Worm (Caenorhabditis elegans) whole organism, early embryonic: ENCODE measurements around the gene Y39B6A.41.
"Not testable (repeated sequence)": the region's sequence is repeated elsewhere in the genome, so short reads cannot be mapped to it uniquely, and the experiment has no call there.

Experiments used
- B0310.2 ChIP-seq: sonication (generic microtip); optimal IDR thresholded peaks from 2 replicates; lab custom pipeline; 2016; ENCODE audit warnings: mild to moderate bottlenecking, missing genetic modification characterization, missing compliant biosample characterization
- F13C5.2 ChIP-seq: sonication (generic microtip); optimal IDR thresholded peaks from 2 replicates; lab custom pipeline; 2017; ENCODE audit warnings: mild to moderate bottlenecking, missing genetic modification characterization, inconsistent platforms, missing compliant biosample characterization
- aly-1 ChIP-seq: sonication (generic microtip); optimal IDR thresholded peaks from 2 replicates; lab custom pipeline; 2016; ENCODE audit warnings: missing genetic modification characterization, missing compliant biosample characterization
- ama-1 ChIP-seq: fragments of 150-350 bp; optimal IDR thresholded peaks from 2 replicates; lab custom pipeline; 2014
- ceh-13 ChIP-seq: fragments of 200-800 bp; sonication (Bioruptor generic); optimal IDR thresholded peaks from 2 replicates; lab custom pipeline; 2018; ENCODE audit warnings: mild to moderate bottlenecking, missing genetic modification characterization, missing compliant biosample characterization
- ceh-36 ChIP-seq: sonication (generic microtip); optimal IDR thresholded peaks from 2 replicates; lab custom pipeline; 2016; ENCODE audit warnings: missing genetic modification characterization, inconsistent platforms, missing compliant biosample characterization
- ets-7 ChIP-seq: sonication (generic microtip); optimal IDR thresholded peaks from 2 replicates; lab custom pipeline; 2016; ENCODE audit warnings: missing genotype, missing genetic modification characterization, missing compliant biosample characterization
- flt-1 ChIP-seq: fragments of 200-800 bp; sonication (Bioruptor generic); IDR thresholded peaks from 2 replicates; pipeline ENCODE4 v1.3.6; 2022; ENCODE audit warnings: missing genetic modification characterization, missing compliant biosample characterization
- hmbx-1 ChIP-seq: sonication (generic microtip); optimal IDR thresholded peaks from 2 replicates; lab custom pipeline; 2016; ENCODE audit warnings: mild to moderate bottlenecking, missing genetic modification characterization, missing compliant biosample characterization
- hmg-4 ChIP-seq: fragments of 200-800 bp; sonication (Bioruptor generic); optimal IDR thresholded peaks from 2 replicates; lab custom pipeline; 2018; ENCODE audit warnings: mild to moderate bottlenecking, missing genetic modification characterization, missing compliant biosample characterization
- hnd-1 ChIP-seq: sonication (generic microtip); optimal IDR thresholded peaks from 2 replicates; lab custom pipeline; 2016; ENCODE audit warnings: missing genetic modification characterization, missing compliant biosample characterization
- pes-1 ChIP-seq: fragments of 200-800 bp; sonication (Bioruptor generic); IDR thresholded peaks from 2 replicates; pipeline ENCODE4 v1.3.6; 2022; ENCODE audit warnings: missing genetic modification reagents, missing genetic modification characterization, missing compliant biosample characterization
- scrt-1 ChIP-seq: fragments of 200-800 bp; sonication (Bioruptor generic); IDR thresholded peaks from 2 replicates; pipeline ENCODE4 v1.3.6; 2022; ENCODE audit warnings: missing genetic modification characterization, missing compliant biosample characterization
- sea-1 ChIP-seq: fragments of 200-800 bp; sonication (Bioruptor generic); conservative IDR thresholded peaks from 2 replicates; pipeline ENCODE4 v1.3.6; 2022; ENCODE audit warnings: missing genetic modification characterization, missing compliant biosample characterization
- tbx-11 ChIP-seq: fragments of 200-800 bp; sonication (Bioruptor generic); IDR thresholded peaks from 2 replicates; pipeline ENCODE4 v1.3.6; 2022; ENCODE audit warnings: missing genetic modification characterization, missing compliant biosample characterization
- tbx-37 ChIP-seq: fragments of 200-800 bp; sonication (Bioruptor generic); conservative IDR thresholded peaks from 2 replicates; pipeline ENCODE4 v1.3.6; 2022; ENCODE audit warnings: missing genetic modification reagents, missing genetic modification characterization, missing compliant biosample characterization
- tra-4 ChIP-seq: sonication (generic microtip); optimal IDR thresholded peaks from 2 replicates; lab custom pipeline; 2017; ENCODE audit warnings: missing genetic modification characterization, missing compliant biosample characterization

Gene Y39B6A.41

ce11 chrV:18977876-18978275, at the start of gene Y39B6A.41:
TSS of gene Y39B6A.41 (minus strand) at chrV:18977976.
- TF ChIP-seq tbx-11 (GFP tag; lab: Robert Waterston, UW), result no peak
- no peak for TF ChIP-seq tbx-37 (GFP tag; lab: Robert Waterston, UW)
- TF ChIP-seq tra-4 (tag; lab: Kevin White, UChicago), result no peak
- TF ChIP-seq ceh-36 (tag; lab: Kevin White, UChicago), result no peak
- no peak for TF ChIP-seq aly-1 (tag; lab: Kevin White, UChicago)
- no peak for TF ChIP-seq pes-1 (GFP tag; lab: Robert Waterston, UW)
- no peak for TF ChIP-seq ets-7 (tag; lab: Kevin White, UChicago)
- TF ChIP-seq B0310.2 (tag; lab: Kevin White, UChicago), result no peak
- no peak for TF ChIP-seq hmbx-1 (tag; lab: Kevin White, UChicago)
- TF ChIP-seq F13C5.2, result no peak
- no peak for TF ChIP-seq hnd-1 (tag; lab: Kevin White, UChicago)
- no peak for TF ChIP-seq ama-1 (lab: Kevin White, UChicago)
- TF ChIP-seq flt-1 (GFP tag; lab: Robert Waterston, UW), result no peak

ce11 chrV:19027338-19027737, 49.6 kb upstream of the Y39B6A.41 start:
- TF ChIP-seq pes-1 (GFP tag; lab: Robert Waterston, UW), result no peak
- no peak for TF ChIP-seq tbx-11 (GFP tag; lab: Robert Waterston, UW)
- no peak for TF ChIP-seq hmbx-1 (tag; lab: Kevin White, UChicago)
- no peak for TF ChIP-seq tbx-37 (GFP tag; lab: Robert Waterston, UW)

DNA sequence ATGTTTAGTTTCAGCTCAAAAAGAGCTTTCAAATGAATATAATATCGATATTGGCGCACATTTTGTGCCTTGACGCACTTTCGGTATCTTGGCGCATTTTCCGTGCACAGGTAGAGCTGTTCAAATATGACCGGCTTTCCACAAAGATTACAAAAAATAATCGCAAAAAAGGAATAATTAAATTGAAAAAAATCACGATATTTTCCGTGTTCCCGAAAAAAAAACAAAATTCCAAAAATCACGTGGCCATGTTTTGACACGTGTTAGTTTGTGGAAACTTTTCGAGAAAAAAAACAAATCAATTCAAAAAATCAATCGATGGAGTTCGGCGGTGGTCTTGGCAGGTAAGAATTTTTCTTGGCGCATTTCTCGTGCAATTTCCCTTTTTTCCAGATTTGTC, 48.4 kb upstream of the Y39B6A.41 start, which contains the start of gene Y39B6A.25:
Gene Y39B6A.25 (plus strand): TSS at position 301 of the 400 bp plus-strand sequence.
- TF ChIP-seq tbx-11 (GFP tag; lab: Robert Waterston, UW) (no peak), ceh-13 (GFP tag; lab: Kevin White, UChicago) (no peak), tra-4 (tag; lab: Kevin White, UChicago) (no peak), aly-1 (tag; lab: Kevin White, UChicago) (no peak), ets-7 (tag; lab: Kevin White, UChicago) (no peak), hnd-1 (tag; lab: Kevin White, UChicago) (no peak), F13C5.2 (no peak), tbx-37 (GFP tag; lab: Robert Waterston, UW) (no peak), ceh-36 (tag; lab: Kevin White, UChicago) (no peak), ama-1 (lab: Kevin White, UChicago) (no peak), sea-1 (GFP tag; lab: Robert Waterston, UW) (no peak), hmbx-1 (tag; lab: Kevin White, UChicago) (no peak), B0310.2 (tag; lab: Kevin White, UChicago) (no peak)

DNA sequence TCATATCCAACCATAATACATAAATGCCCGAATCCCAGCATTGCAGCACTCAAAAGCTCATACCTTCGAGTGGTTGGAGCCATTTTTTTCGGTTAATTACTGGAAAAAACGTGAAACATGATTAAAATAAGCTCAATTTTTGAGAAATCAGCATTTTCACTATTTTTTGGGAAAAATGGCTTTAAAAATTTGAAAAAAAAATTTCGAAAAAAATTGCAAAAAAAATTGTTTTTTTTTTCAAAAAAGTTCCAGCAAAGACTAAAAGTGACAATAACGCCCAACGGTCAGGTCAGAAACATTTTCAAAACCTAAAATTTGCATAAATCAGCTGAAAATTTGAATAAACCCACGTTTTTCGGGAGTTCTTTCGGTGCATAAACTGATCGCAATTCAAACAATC, 46.9 kb upstream of the Y39B6A.41 start, which contains the start of gene Y39B6A.29:
Gene Y39B6A.29 (minus strand): TSS at position 101 of the 400 bp plus-strand sequence.
- TF ChIP-seq aly-1 (tag; lab: Kevin White, UChicago) (no peak), ceh-36 (tag; lab: Kevin White, UChicago) (no peak), pes-1 (GFP tag; lab: Robert Waterston, UW) (no peak), ama-1 (lab: Kevin White, UChicago) (no peak), ets-7 (tag; lab: Kevin White, UChicago) (no peak), hnd-1 (tag; lab: Kevin White, UChicago) (no peak), hmbx-1 (tag; lab: Kevin White, UChicago) (no peak), ceh-13 (GFP tag; lab: Kevin White, UChicago) (no peak), hmg-4 (no peak)

ce11 chrV:19019239-19019638, 41.5 kb upstream of the Y39B6A.41 start:
- no peak for TF ChIP-seq ama-1 (lab: Kevin White, UChicago)
- TF ChIP-seq tbx-11 (GFP tag; lab: Robert Waterston, UW), result no peak
- no peak for TF ChIP-seq ceh-36 (tag; lab: Kevin White, UChicago)
- no peak for TF ChIP-seq B0310.2 (tag; lab: Kevin White, UChicago)
- TF ChIP-seq tra-4 (tag; lab: Kevin White, UChicago), result no peak
- TF ChIP-seq ets-7 (tag; lab: Kevin White, UChicago), result no peak
- no peak for TF ChIP-seq hnd-1 (tag; lab: Kevin White, UChicago)
- no peak for TF ChIP-seq ceh-13 (GFP tag; lab: Kevin White, UChicago)
- TF ChIP-seq flt-1 (GFP tag; lab: Robert Waterston, UW), result no peak
- TF ChIP-seq hmbx-1 (tag; lab: Kevin White, UChicago), result no peak
- TF ChIP-seq tbx-37 (GFP tag; lab: Robert Waterston, UW), result no peak
- TF ChIP-seq sea-1 (GFP tag; lab: Robert Waterston, UW), result no peak
- TF ChIP-seq aly-1 (tag; lab: Kevin White, UChicago), result no peak

- TF ChIP-seq tbx-37 (GFP tag; lab: Robert Waterston, UW); B0310.2 (tag; lab: Kevin White, UChicago); ets-7 (tag; lab: Kevin White, UChicago): not testable (repeated sequence)
Measured at ce11 chrV:19014273-19014672, 36.5 kb upstream of the Y39B6A.41 start, which contains the start of gene Y39B6A.30. TSS of gene Y39B6A.30 (plus strand) at chrV:19014573.

DNA sequence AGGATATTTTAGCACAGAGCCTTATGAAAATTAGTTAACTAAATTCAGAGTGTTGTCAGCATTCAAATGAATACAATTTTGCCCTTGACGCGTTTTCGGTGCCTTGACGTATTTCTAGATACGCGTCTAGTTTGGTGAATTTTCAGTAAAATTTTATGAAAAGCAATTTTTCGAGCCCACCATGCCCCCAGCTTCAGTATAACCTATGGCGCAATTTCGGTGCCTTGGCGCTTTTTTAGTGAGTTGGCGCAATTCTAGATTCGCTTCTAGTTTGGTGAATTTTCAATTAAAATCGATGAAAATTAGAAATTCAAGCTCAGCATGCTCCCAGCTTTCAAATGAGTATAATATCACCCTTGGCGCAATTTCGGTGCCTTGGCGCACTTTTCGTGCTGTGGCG, 35.4 kb upstream of the Y39B6A.41 start:
- TF ChIP-seq tbx-37 (GFP tag; lab: Robert Waterston, UW), result no peak
- TF ChIP-seq ceh-36 (tag; lab: Kevin White, UChicago), result no peak
- TF ChIP-seq B0310.2 (tag; lab: Kevin White, UChicago), result no peak
- TF ChIP-seq ama-1 (lab: Kevin White, UChicago), result no peak
- no peak for TF ChIP-seq pes-1 (GFP tag; lab: Robert Waterston, UW)
- TF ChIP-seq scrt-1 (GFP tag; lab: Robert Waterston, UW), result no peak
- TF ChIP-seq hmbx-1 (tag; lab: Kevin White, UChicago), result no peak
- TF ChIP-seq hnd-1 (tag; lab: Kevin White, UChicago), result no peak
- TF ChIP-seq sea-1 (GFP tag; lab: Robert Waterston, UW), result no peak
- no peak for TF ChIP-seq ets-7 (tag; lab: Kevin White, UChicago)
- no peak for TF ChIP-seq tra-4 (tag; lab: Kevin White, UChicago)
- TF ChIP-seq hmg-4, result no peak
- TF ChIP-seq flt-1 (GFP tag; lab: Robert Waterston, UW), result no peak
- no peak for TF ChIP-seq F13C5.2
- TF ChIP-seq tbx-11 (GFP tag; lab: Robert Waterston, UW), result no peak
- no peak for TF ChIP-seq ceh-13 (GFP tag; lab: Kevin White, UChicago)
- TF ChIP-seq aly-1 (tag; lab: Kevin White, UChicago), result no peak
